Worm (Caenorhabditis elegans) whole organism, L4 larva: ENCODE results near the gene F53F4.1.

Experiments used
- F26F4.8 ChIP-seq: fragments of 200-800 bp; sonication (Bioruptor generic); conservative IDR thresholded peaks from 2 replicates; pipeline ENCODE4 v1.3.6; 2022; ENCODE audit warnings: missing genetic modification characterization, missing compliant biosample characterization
- F37D6.2 ChIP-seq: sonication (generic microtip); optimal IDR thresholded peaks from 2 replicates; lab custom pipeline; 2016; ENCODE audit warnings: mild to moderate bottlenecking, missing genetic modification characterization, missing compliant biosample characterization
- F44E2.7 ChIP-seq: fragments of 200-800 bp; sonication (Bioruptor generic); IDR thresholded peaks from 2 replicates; pipeline ENCODE4 v2.1.2; 2022; ENCODE audit warnings: missing genetic modification characterization, missing compliant biosample characterization
- Y5F2A.4 ChIP-seq: fragments of 200-800 bp; sonication (Bioruptor generic); optimal IDR thresholded peaks from 2 replicates; lab custom pipeline; 2018; ENCODE audit warnings: mild to moderate bottlenecking, missing genetic modification characterization, missing compliant biosample characterization
- ZK337.2 ChIP-seq: fragments of 200-800 bp; sonication (Bioruptor generic); IDR thresholded peaks from 2 replicates; pipeline ENCODE4 v1.3.6; 2022; ENCODE audit warnings: missing genetic modification reagents, missing genetic modification characterization, missing compliant biosample characterization
- aha-1 ChIP-seq: fragments of 150-350 bp; peaks from one replicate; lab custom pipeline; 2014; ENCODE audit warnings: missing biosample characterization, missing genetic modification characterization
- ceh-20 ChIP-seq: fragments of 200-800 bp; sonication (Bioruptor generic); IDR thresholded peaks from 2 replicates; pipeline ENCODE4 v1.3.6; 2022; ENCODE audit warnings: missing genetic modification reagents, missing genetic modification characterization, missing compliant biosample characterization
- ceh-28 ChIP-seq: fragments of 150-350 bp; optimal IDR thresholded peaks from 2 replicates; lab custom pipeline; 2014; ENCODE audit warnings: missing biosample characterization, missing genetic modification reagents, missing genetic modification characterization
- ceh-44 ChIP-seq: fragments of 200-800 bp; sonication (Bioruptor generic); IDR thresholded peaks from 2 replicates; pipeline ENCODE4 v1.3.6; 2022; ENCODE audit warnings: missing genetic modification reagents, missing genetic modification characterization, missing compliant biosample characterization
- ceh-62 ChIP-seq: sonication (generic microtip); optimal IDR thresholded peaks from 2 replicates; lab custom pipeline; 2017; ENCODE audit warnings: missing biosample characterization, missing genetic modification characterization
- ces-1 ChIP-seq: fragments of 150-350 bp; sonication (generic microtip); optimal IDR thresholded peaks from 4 replicates; lab custom pipeline; 2014; ENCODE audit warnings: missing biosample characterization, missing genetic modification reagents, missing genetic modification characterization
- ctbp-1 ChIP-seq: fragments of 200-800 bp; sonication (Bioruptor generic); IDR thresholded peaks from 2 replicates; pipeline ENCODE4 v1.3.6; 2022; ENCODE audit warnings: missing genetic modification reagents, missing genetic modification characterization, missing compliant biosample characterization
- daf-12 ChIP-seq: fragments of 150-350 bp; optimal IDR thresholded peaks from 2 replicates; lab custom pipeline; 2014; ENCODE audit warnings: missing biosample characterization, missing genetic modification reagents, missing genetic modification characterization
- daf-16 ChIP-seq, 3 experiments: sonication (generic microtip); optimal IDR thresholded peaks; 2 replicates each; lab custom pipeline; 2016 to 2017; ENCODE audit warnings: missing genetic modification characterization in 3 of 3, missing genetic modification reagents in 3 of 3, mild to moderate bottlenecking in 2 of 3, missing compliant biosample characterization in 2 of 3, missing biosample characterization in 1 of 3, moderate library complexity in 1 of 3
- daf-8 ChIP-seq: fragments of 200-800 bp; sonication (Bioruptor generic); IDR thresholded peaks from 2 replicates; pipeline ENCODE4 v1.3.6; 2022; ENCODE audit warnings: missing genetic modification characterization, missing compliant biosample characterization
- dmd-6 ChIP-seq: fragments of 200-800 bp; sonication (Bioruptor generic); IDR thresholded peaks from 2 replicates; pipeline ENCODE4 v1.3.6; 2022; ENCODE audit warnings: missing genetic modification reagents, missing genetic modification characterization, missing compliant biosample characterization
- dmd-9 ChIP-seq: fragments of 200-800 bp; sonication (Bioruptor generic); IDR thresholded peaks from 2 replicates; pipeline ENCODE4 v1.3.6; 2022; ENCODE audit warnings: missing genetic modification reagents, missing genetic modification characterization, missing compliant biosample characterization
- dpl-1 ChIP-seq: fragments of 150-350 bp; optimal IDR thresholded peaks from 2 replicates; lab custom pipeline; 2014; ENCODE audit warnings: missing biosample characterization, missing genetic modification reagents, missing genetic modification characterization
- duxl-1 ChIP-seq: sonication (generic microtip); optimal IDR thresholded peaks from 2 replicates; lab custom pipeline; 2016; ENCODE audit warnings: mild to moderate bottlenecking, missing genetic modification characterization, moderate library complexity, missing compliant biosample characterization; ENCODE audit not compliant: poor library complexity
- dve-1 ChIP-seq: sonication (generic microtip); optimal IDR thresholded peaks from 2 replicates; lab custom pipeline; 2017; ENCODE audit warnings: antibody characterized with exemption, mild to moderate bottlenecking, missing genetic modification characterization, missing compliant biosample characterization; ENCODE audit not compliant: insufficient read depth
- hlh-11 ChIP-seq: fragments of 200-800 bp; sonication (Bioruptor generic); optimal IDR thresholded peaks from 2 replicates; lab custom pipeline; 2018; ENCODE audit warnings: mild to moderate bottlenecking, missing genetic modification characterization, missing compliant biosample characterization
- lim-7 ChIP-seq: fragments of 200-800 bp; sonication (Bioruptor generic); IDR thresholded peaks from 2 replicates; pipeline ENCODE4 v1.3.6; 2022; ENCODE audit warnings: missing genetic modification characterization, missing compliant biosample characterization
- lin-1 ChIP-seq: fragments of 200-800 bp; sonication (Bioruptor generic); IDR thresholded peaks from 2 replicates; pipeline ENCODE4 v1.3.6; 2022; ENCODE audit warnings: missing genetic modification reagents, missing genetic modification characterization, missing compliant biosample characterization
- lin-15B ChIP-seq: fragments of 150-350 bp; sonication (generic microtip); optimal IDR thresholded peaks from 3 replicates; lab custom pipeline; 2014; ENCODE audit warnings: missing biosample characterization, missing genetic modification characterization
- lir-3 ChIP-seq: sonication (generic microtip); optimal IDR thresholded peaks from 2 replicates; lab custom pipeline; 2016; ENCODE audit warnings: mild to moderate bottlenecking, missing genetic modification characterization, missing compliant biosample characterization
- madf-9 ChIP-seq: fragments of 200-800 bp; sonication (Bioruptor generic); conservative IDR thresholded peaks from 2 replicates; pipeline ENCODE4 v1.3.6; 2022; ENCODE audit warnings: missing genetic modification reagents, missing genetic modification characterization, missing compliant biosample characterization
- mep-1 ChIP-seq: fragments of 150-350 bp; sonication (generic microtip); optimal IDR thresholded peaks from 3 replicates; lab custom pipeline; 2014; ENCODE audit warnings: missing biosample characterization, missing genetic modification characterization
- mes-2 ChIP-seq: sonication (generic microtip); optimal IDR thresholded peaks from 2 replicates; lab custom pipeline; 2016; ENCODE audit warnings: missing genotype, mild to moderate bottlenecking, missing genetic modification characterization, missing compliant biosample characterization; ENCODE audit not compliant: poor library complexity, severe bottlenecking
- mxl-3 ChIP-seq: fragments of 200-800 bp; sonication (Bioruptor generic); optimal IDR thresholded peaks from 2 replicates; lab custom pipeline; 2018; ENCODE audit warnings: mild to moderate bottlenecking, missing genetic modification characterization, missing compliant biosample characterization
- nhr-10 ChIP-seq: fragments of 150-350 bp; optimal IDR thresholded peaks from 2 replicates; lab custom pipeline; 2014; ENCODE audit warnings: missing biosample characterization, missing genetic modification characterization
- nhr-102 ChIP-seq: sonication (generic microtip); optimal IDR thresholded peaks from 2 replicates; lab custom pipeline; 2016; ENCODE audit warnings: mild to moderate bottlenecking, missing genetic modification characterization, moderate library complexity, missing compliant biosample characterization
- nhr-111 ChIP-seq: fragments of 200-800 bp; sonication (Bioruptor generic); optimal IDR thresholded peaks from 2 replicates; lab custom pipeline; 2018; ENCODE audit warnings: mild to moderate bottlenecking, missing genetic modification characterization, missing compliant biosample characterization
- nhr-237 ChIP-seq: sonication (generic microtip); optimal IDR thresholded peaks from 2 replicates; lab custom pipeline; 2017; ENCODE audit warnings: missing biosample characterization, missing genetic modification characterization
- nhr-28 ChIP-seq: fragments of 150-350 bp; optimal IDR thresholded peaks from 2 replicates; lab custom pipeline; 2014; ENCODE audit warnings: missing biosample characterization, missing genetic modification characterization
- nhr-6 ChIP-seq: fragments of 150-350 bp; optimal IDR thresholded peaks from 2 replicates; lab custom pipeline; 2014; ENCODE audit warnings: missing biosample characterization, missing genetic modification characterization
- nhr-76 ChIP-seq: fragments of 150-350 bp; optimal IDR thresholded peaks from 2 replicates; lab custom pipeline; 2014; ENCODE audit warnings: missing biosample characterization, missing genetic modification characterization
- php-3 ChIP-seq: fragments of 200-800 bp; sonication (Bioruptor generic); IDR thresholded peaks from 2 replicates; pipeline ENCODE4 v1.3.6; 2022; ENCODE audit warnings: missing genetic modification reagents, missing genetic modification characterization, missing compliant biosample characterization
- pqm-1 ChIP-seq: sonication (generic microtip); optimal IDR thresholded peaks from 2 replicates; lab custom pipeline; 2017; ENCODE audit warnings: missing biosample characterization, missing genetic modification characterization
- rbr-2 ChIP-seq: sonication (generic microtip); optimal IDR thresholded peaks from 2 replicates; lab custom pipeline; 2016; ENCODE audit warnings: missing genotype, missing genetic modification characterization, missing compliant biosample characterization
- sdz-12 ChIP-seq: fragments of 200-800 bp; sonication (Bioruptor generic); optimal IDR thresholded peaks from 2 replicates; lab custom pipeline; 2018; ENCODE audit warnings: mild to moderate bottlenecking, missing genetic modification characterization, missing compliant biosample characterization
- set-16 ChIP-seq: fragments of 200-800 bp; sonication (Bioruptor generic); IDR thresholded peaks from 2 replicates; pipeline ENCODE4 v1.3.6; 2022; ENCODE audit warnings: missing genetic modification reagents, missing genetic modification characterization, missing compliant biosample characterization
- snpc-1.2 ChIP-seq: fragments of 200-800 bp; sonication (Bioruptor generic); IDR thresholded peaks from 2 replicates; pipeline ENCODE4 v1.3.6; 2022; ENCODE audit warnings: missing genetic modification reagents, missing genetic modification characterization, missing compliant biosample characterization
- snpc-4 ChIP-seq: fragments of 150-350 bp; optimal IDR thresholded peaks from 2 replicates; lab custom pipeline; 2014; ENCODE audit warnings: missing biosample characterization, missing genetic modification characterization
- spr-1 ChIP-seq: sonication (generic microtip); optimal IDR thresholded peaks from 2 replicates; lab custom pipeline; 2016; ENCODE audit warnings: mild to moderate bottlenecking, missing genetic modification characterization, missing compliant biosample characterization
- unc-130 ChIP-seq: sonication (generic microtip); optimal IDR thresholded peaks from 2 replicates; lab custom pipeline; 2016; ENCODE audit warnings: missing genetic modification reagents, missing genetic modification characterization, missing compliant biosample characterization
- unc-39 ChIP-seq: sonication (generic microtip); optimal IDR thresholded peaks from 2 replicates; lab custom pipeline; 2017; ENCODE audit warnings: missing biosample characterization, missing genetic modification characterization
- unc-62 ChIP-seq, 3 experiments: fragments of 150-350 bp in 1 of 3; sonication (generic microtip); optimal IDR thresholded peaks in 2 of 3; peaks in 1 of 3; 1 replicate in 1 of 3; 2 replicates in 2 of 3; lab custom pipeline; 2014 to 2017; ENCODE audit warnings: missing biosample characterization in 3 of 3, missing genetic modification characterization in 3 of 3, missing genetic modification reagents in 3 of 3, missing genotype in 1 of 3
- zfp-3 ChIP-seq: fragments of 200-800 bp; sonication (Bioruptor generic); conservative IDR thresholded peaks from 2 replicates; pipeline ENCODE4 v1.3.6; 2022; ENCODE audit warnings: missing genetic modification reagents, missing genetic modification characterization, missing compliant biosample characterization
- zip-11 ChIP-seq: fragments of 200-800 bp; sonication (Bioruptor generic); IDR thresholded peaks from 2 replicates; pipeline ENCODE4 v1.3.6; 2022; ENCODE audit warnings: missing genetic modification characterization, missing compliant biosample characterization
- ztf-11 ChIP-seq: fragments of 150-350 bp; optimal IDR thresholded peaks from 2 replicates; lab custom pipeline; 2014; ENCODE audit warnings: missing biosample characterization, missing genetic modification characterization
- ztf-7 ChIP-seq: fragments of 150-350 bp; optimal IDR thresholded peaks from 2 replicates; lab custom pipeline; 2014; ENCODE audit warnings: missing biosample characterization, missing genetic modification characterization

The F53F4.1 gene

ce11 chrV:13565197-13565596 is 19.4 kb upstream of the F53F4.1 start (continued):
- TF ChIP-seq snpc-1.2 (GFP tag; lab: Robert Waterston, UW) (no peak), unc-130 (GFP tag; lab: Kevin White, UChicago) (no peak), php-3 (peak; percentile 69), ceh-62 (no peak), dmd-6 (GFP tag; lab: Robert Waterston, UW) (peak; percentile 88), ctbp-1 (0 out of 2 replicates have a peak, but pooled peaks have one; percentile 48), spr-1 (tag; lab: Kevin White, UChicago) (peak; percentile 69), hlh-11 (tag; lab: Kevin White, UChicago) (peak; percentile 97), nhr-28 (tag; lab: Kevin White, UChicago) (peak; percentile 95), F44E2.7 (GFP tag; lab: Robert Waterston, UW) (no peak), ceh-44 (GFP tag; lab: Robert Waterston, UW) (0 out of 2 replicates have a peak, but pooled peaks have one; percentile 28), lim-7 (GFP tag; lab: Robert Waterston, UW) (no peak), ces-1 (no peak), duxl-1 (tag; lab: Kevin White, UChicago) (peak; percentile 70), nhr-10 (tag; lab: Kevin White, UChicago) (peak; percentile 20), mes-2 (tag; lab: Kevin White, UChicago) (peak; percentile 82), lin-15B (tag; lab: Kevin White, UChicago) (peak; percentile 47), daf-16 (GFP tag; optimal IDR thresholded peaks at IDR 0.05; lab: Kevin White, UChicago) (peak in 1 of 2 experiments; percentile 33), daf-16 (tag; optimal IDR thresholded peaks at IDR 0.05; lab: Kevin White, UChicago) (peak; percentile 69), zfp-3 (GFP tag; lab: Robert Waterston, UW) (peak; percentile 53; the same call in 1 of the 2 replicates), madf-9 (GFP tag; lab: Robert Waterston, UW) (no peak), ztf-7 (tag; lab: Kevin White, UChicago) (peak; percentile 81), ZK337.2 (no peak), F37D6.2 (tag; lab: Kevin White, UChicago) (no peak), nhr-76 (tag; lab: Kevin White, UChicago) (peak; percentile 70), ceh-28 (tag; lab: Kevin White, UChicago) (no peak), dpl-1 (GFP tag; lab: Kevin White, UChicago) (peak; percentile 84), ceh-20 (GFP tag; lab: Robert Waterston, UW) (peak; percentile 68), ztf-11 (tag; lab: Kevin White, UChicago) (no peak), unc-62 (GFP tag; optimal IDR thresholded peaks at IDR 0.05 in 1 of 2; lab: Kevin White, UChicago) (peak in 1 of 2 experiments; percentile 80), unc-62 (tag; optimal IDR thresholded peaks at IDR 0.05; lab: Kevin White, UChicago) (no peak), daf-12 (no peak), Y5F2A.4 (GFP tag; lab: Kevin White, UChicago) (no peak), F26F4.8 (GFP tag; lab: Robert Waterston, UW) (no peak), unc-39 (tag; lab: Kevin White, UChicago) (no peak), daf-8 (GFP tag; lab: Robert Waterston, UW) (no peak), snpc-4 (no peak), sdz-12 (GFP tag; lab: Kevin White, UChicago) (no peak), lin-1 (peak; percentile 54; the same call in 1 of the 2 replicates), lir-3 (tag; lab: Kevin White, UChicago) (no peak), mep-1 (tag; lab: Kevin White, UChicago) (peak; percentile 95), nhr-237 (no peak), nhr-102 (tag; lab: Kevin White, UChicago) (peak; percentile 83), nhr-6 (tag; lab: Kevin White, UChicago) (peak; percentile 98), dmd-9 (GFP tag; lab: Robert Waterston, UW) (no peak), zip-11 (GFP tag; lab: Robert Waterston, UW) (no peak), rbr-2 (peak; percentile 78), aha-1 (tag; lab: Kevin White, UChicago) (peak; percentile 74), pqm-1 (peak; percentile 81), set-16 (GFP tag; lab: Robert Waterston, UW) (no peak), mxl-3 (peak; percentile 75), nhr-111 (GFP tag; lab: Kevin White, UChicago) (no peak), dve-1 (peak; percentile 99)
